Worm (Caenorhabditis elegans) whole organism, L1 larva: ENCODE results near the gene aat-6.

Experiments
- ces-1 ChIP-seq: fragments of 150-350 bp; optimal IDR thresholded peaks from 2 replicates; lab custom pipeline; 2014; ENCODE audit warnings: missing biosample characterization, missing genetic modification reagents, missing genetic modification characterization
- jun-1 ChIP-seq: fragments of 150-350 bp; optimal IDR thresholded peaks from 2 replicates; lab custom pipeline; 2014; ENCODE audit warnings: missing biosample characterization, missing genetic modification reagents, missing genetic modification characterization
- lin-39 ChIP-seq: fragments of 150-350 bp; optimal IDR thresholded peaks from 2 replicates; lab custom pipeline; 2014; ENCODE audit warnings: missing biosample characterization, missing genetic modification reagents, missing genetic modification characterization
- unc-130 ChIP-seq: fragments of 150-350 bp; optimal IDR thresholded peaks from 2 replicates; lab custom pipeline; 2017; ENCODE audit warnings: missing biosample characterization, missing genetic modification characterization, inconsistent platforms
- ztf-4 ChIP-seq: fragments of 150-350 bp; optimal IDR thresholded peaks from 2 replicates; lab custom pipeline; 2014; ENCODE audit warnings: missing biosample characterization, missing genetic modification characterization

- TF ChIP-seq ztf-4, result no peak
- no peak for TF ChIP-seq unc-130 (tag; lab: Kevin White, UChicago)
- TF ChIP-seq jun-1 (tag; lab: Kevin White, UChicago), result no peak
- no peak for TF ChIP-seq lin-39 (tag; lab: Kevin White, UChicago)
- TF ChIP-seq ces-1 (GFP tag; lab: Kevin White, UChicago), result no peak
Measured at ce11 chrV:11446297-11446696, 24.2 kb downstream of the aat-6 start, which contains the start of gene mig-17.
